Worm (Caenorhabditis elegans) whole organism, L3 larva: ENCODE measurements around the gene F17E9.4.

Source experiments
- ZK546.5 ChIP-seq: sonication (generic microtip); optimal IDR thresholded peaks from 2 replicates; lab custom pipeline; 2017; ENCODE audit warnings: missing biosample characterization, missing genetic modification characterization
- aly-2 ChIP-seq: fragments of 150-350 bp; optimal IDR thresholded peaks from 2 replicates; lab custom pipeline; 2014; ENCODE audit warnings: missing biosample characterization, missing genetic modification characterization
- ama-1 ChIP-seq: fragments of 150-350 bp; optimal IDR thresholded peaks from 2 replicates; lab custom pipeline; 2018
- ceh-16 ChIP-seq: sonication (generic microtip); optimal IDR thresholded peaks from 2 replicates; lab custom pipeline; 2017; ENCODE audit warnings: missing biosample characterization, missing genetic modification characterization
- ceh-82 ChIP-seq: fragments of 150-350 bp; optimal IDR thresholded peaks from 2 replicates; lab custom pipeline; 2014; ENCODE audit warnings: missing biosample characterization, missing genetic modification characterization
- ceh-9 ChIP-seq: sonication (generic microtip); optimal IDR thresholded peaks from 2 replicates; lab custom pipeline; 2018; ENCODE audit warnings: missing biosample characterization, missing genetic modification characterization
- daf-12 ChIP-seq: fragments of 150-350 bp; optimal IDR thresholded peaks from 2 replicates; lab custom pipeline; 2014; ENCODE audit warnings: missing biosample characterization, missing genetic modification reagents, missing genetic modification characterization
- egl-27 ChIP-seq: sonication (generic microtip); optimal IDR thresholded peaks from 4 replicates; lab custom pipeline; 2017; ENCODE audit warnings: missing biosample characterization, missing genetic modification reagents, missing genetic modification characterization
- egl-5 ChIP-seq: fragments of 150-350 bp; optimal IDR thresholded peaks from 2 replicates; lab custom pipeline; 2017; ENCODE audit warnings: missing biosample characterization, missing genetic modification reagents, missing genetic modification characterization, inconsistent platforms
- elt-3 ChIP-seq, 3 experiments: fragments of 150-350 bp in 1 of 3; sonication (generic microtip) in 2 of 3; optimal IDR thresholded peaks; 2 replicates in 2 of 3; 4 replicates in 1 of 3; lab custom pipeline; 2014 to 2017; ENCODE audit warnings: missing biosample characterization in 3 of 3, missing genetic modification characterization in 3 of 3
- eor-1 ChIP-seq, 2 experiments: fragments of 150-350 bp; optimal IDR thresholded peaks; 2 replicates each; lab custom pipeline; 2014 to 2018; ENCODE audit warnings: missing biosample characterization in 2 of 2, missing genetic modification characterization in 2 of 2
- fkh-2 ChIP-seq: fragments of 150-350 bp; optimal IDR thresholded peaks from 2 replicates; lab custom pipeline; 2014; ENCODE audit warnings: missing biosample characterization, missing genetic modification reagents, missing genetic modification characterization
- hmg-11 ChIP-seq: sonication (generic microtip); optimal IDR thresholded peaks from 2 replicates; lab custom pipeline; 2016; ENCODE audit warnings: missing genetic modification characterization, missing compliant biosample characterization
- jun-1 ChIP-seq: fragments of 150-350 bp; optimal IDR thresholded peaks from 2 replicates; lab custom pipeline; 2014; ENCODE audit warnings: missing biosample characterization, missing genetic modification reagents, missing genetic modification characterization
- lin-15B ChIP-seq: fragments of 150-350 bp; optimal IDR thresholded peaks from 2 replicates; lab custom pipeline; 2014; ENCODE audit warnings: missing biosample characterization, missing genetic modification characterization
- lin-39 ChIP-seq: fragments of 150-350 bp; optimal IDR thresholded peaks from 2 replicates; lab custom pipeline; 2018; ENCODE audit warnings: missing biosample characterization, missing genetic modification reagents, missing genetic modification characterization
- lsy-12 ChIP-seq: sonication (generic microtip); optimal IDR thresholded peaks from 2 replicates; lab custom pipeline; 2016; ENCODE audit warnings: mild to moderate bottlenecking, missing genetic modification characterization, missing compliant biosample characterization
- mdl-1 ChIP-seq: fragments of 150-350 bp; optimal IDR thresholded peaks from 2 replicates; lab custom pipeline; 2014; ENCODE audit warnings: missing biosample characterization, missing genetic modification characterization
- mml-1 ChIP-seq: fragments of 150-350 bp; sonication (generic microtip); optimal IDR thresholded peaks from 3 replicates; lab custom pipeline; 2014; ENCODE audit warnings: missing biosample characterization, missing genetic modification characterization
- nfya-1 ChIP-seq: sonication (generic microtip); optimal IDR thresholded peaks from 2 replicates; lab custom pipeline; 2017; ENCODE audit warnings: missing genetic modification characterization, mild to moderate bottlenecking, missing compliant biosample characterization, antibody characterized with exemption, moderate library complexity; ENCODE audit not compliant: insufficient read depth
- nhr-12 ChIP-seq: fragments of 150-350 bp; optimal IDR thresholded peaks from 2 replicates; lab custom pipeline; 2014; ENCODE audit warnings: missing biosample characterization, missing genetic modification characterization
- nhr-23 ChIP-seq: fragments of 150-350 bp; optimal IDR thresholded peaks from 2 replicates; lab custom pipeline; 2014; ENCODE audit warnings: missing biosample characterization, missing genetic modification reagents, missing genetic modification characterization
- nhr-237 ChIP-seq: fragments of 150-350 bp; optimal IDR thresholded peaks from 2 replicates; lab custom pipeline; 2014; ENCODE audit warnings: missing biosample characterization, missing genetic modification characterization
- nhr-67 ChIP-seq: fragments of 150-350 bp; optimal IDR thresholded peaks from 2 replicates; lab custom pipeline; 2014; ENCODE audit warnings: missing biosample characterization, missing genetic modification characterization
- nhr-76 ChIP-seq: fragments of 150-350 bp; sonication (generic microtip); optimal IDR thresholded peaks from 5 replicates; lab custom pipeline; 2014; ENCODE audit warnings: missing biosample characterization, missing genetic modification characterization
- nhr-77 ChIP-seq: fragments of 150-350 bp; optimal IDR thresholded peaks from 2 replicates; lab custom pipeline; 2014; ENCODE audit warnings: missing biosample characterization, missing genetic modification characterization
- pqm-1 ChIP-seq: fragments of 150-350 bp; optimal IDR thresholded peaks from 2 replicates; lab custom pipeline; 2017; ENCODE audit warnings: missing biosample characterization, missing genetic modification characterization, inconsistent platforms
- sea-2 ChIP-seq: fragments of 150-350 bp; sonication (generic microtip); optimal IDR thresholded peaks from 4 replicates; lab custom pipeline; 2014; ENCODE audit warnings: missing biosample characterization, missing genetic modification reagents, missing genetic modification characterization
- skn-1 ChIP-seq: fragments of 150-350 bp; optimal IDR thresholded peaks from 2 replicates; lab custom pipeline; 2014; ENCODE audit warnings: missing biosample characterization, missing genetic modification characterization
- snpc-4 ChIP-seq: fragments of 150-350 bp; optimal IDR thresholded peaks from 2 replicates; lab custom pipeline; 2014; ENCODE audit warnings: missing biosample characterization, missing genetic modification characterization
- tbx-2 ChIP-seq: sonication (generic microtip); optimal IDR thresholded peaks from 2 replicates; lab custom pipeline; 2016; ENCODE audit warnings: mild to moderate bottlenecking, missing genetic modification characterization, missing compliant biosample characterization
- unc-39 ChIP-seq: sonication (generic microtip); optimal IDR thresholded peaks from 4 replicates; lab custom pipeline; 2017; ENCODE audit warnings: missing biosample characterization, missing genetic modification characterization
- unc-62 ChIP-seq: fragments of 150-350 bp; sonication (generic microtip); optimal IDR thresholded peaks from 4 replicates; lab custom pipeline; 2014; ENCODE audit warnings: missing biosample characterization, missing genetic modification reagents, missing genetic modification characterization
- zag-1 ChIP-seq: fragments of 150-350 bp; optimal IDR thresholded peaks from 2 replicates; lab custom pipeline; 2014; ENCODE audit warnings: missing biosample characterization, missing genetic modification characterization
- ztf-11 ChIP-seq: fragments of 150-350 bp; optimal IDR thresholded peaks from 2 replicates; lab custom pipeline; 2014; ENCODE audit warnings: missing biosample characterization, missing genetic modification characterization
- ztf-4 ChIP-seq: fragments of 150-350 bp; optimal IDR thresholded peaks from 2 replicates; lab custom pipeline; 2014; ENCODE audit warnings: missing biosample characterization, missing genetic modification characterization

The F17E9.4 gene

ce11 chrIV:8328913-8329312 is 19.3 kb upstream of the F17E9.4 start, which contains the start of gene F35H10.2:
TSS of gene F35H10.2 (plus strand) at chrIV:8329213.
- TF ChIP-seq nhr-77 (tag; lab: Kevin White, UChicago) (no peak), pqm-1 (tag; lab: Kevin White, UChicago) (no peak), ztf-11 (no peak), unc-39 (no peak), nhr-67 (tag; lab: Kevin White, UChicago) (no peak), ceh-16 (tag; lab: Kevin White, UChicago) (no peak), jun-1 (no peak), ceh-82 (tag; lab: Kevin White, UChicago) (no peak), skn-1 (no peak), mml-1 (no peak), aly-2 (tag; lab: Kevin White, UChicago) (no peak), mdl-1 (tag; lab: Kevin White, UChicago) (no peak), ama-1 (no peak), nhr-12 (tag; lab: Kevin White, UChicago) (no peak), fkh-2 (tag; lab: Kevin White, UChicago) (no peak)

- TF ChIP-seq ceh-82 (tag; lab: Kevin White, UChicago), result no peak
- no peak for TF ChIP-seq tbx-2
- TF ChIP-seq eor-1 (tag; optimal IDR thresholded peaks at IDR 0.05; lab: Kevin White, UChicago), result no peak
- TF ChIP-seq nhr-23, result no peak
- no peak for TF ChIP-seq nfya-1
- no peak for TF ChIP-seq mdl-1 (tag; lab: Kevin White, UChicago)
- TF ChIP-seq ceh-9 (tag; lab: Kevin White, UChicago), result no peak
Measured at ce11 chrIV:8332526-8332925, 15.6 kb upstream of the F17E9.4 start, which contains the start of gene lys-10. TSS of gene lys-10 (plus strand) at chrIV:8332826.

ce11 chrIV:8333034-8333433 is 15.1 kb upstream of the F17E9.4 start:
- no peak for TF ChIP-seq elt-3 (tag; optimal IDR thresholded peaks at IDR 0.05; lab: Kevin White, UChicago)
- TF ChIP-seq ZK546.5 (tag; lab: Kevin White, UChicago), result no peak
- no peak for TF ChIP-seq mdl-1 (tag; lab: Kevin White, UChicago)
- no peak for TF ChIP-seq lsy-12 (tag; lab: Kevin White, UChicago)
- no peak for TF ChIP-seq lin-39
- no peak for TF ChIP-seq unc-39
- TF ChIP-seq sea-2, result no peak
- TF ChIP-seq ceh-82 (tag; lab: Kevin White, UChicago), result no peak
- TF ChIP-seq egl-27, result no peak
- TF ChIP-seq hmg-11, result no peak
- no peak for TF ChIP-seq lin-15B
- TF ChIP-seq nhr-12 (tag; lab: Kevin White, UChicago), result no peak
- TF ChIP-seq ceh-9 (tag; lab: Kevin White, UChicago), result no peak
- TF ChIP-seq skn-1, result no peak
- no peak for TF ChIP-seq daf-12 (tag; lab: Kevin White, UChicago)
- no peak for TF ChIP-seq snpc-4 (tag; lab: Kevin White, UChicago)
- no peak for TF ChIP-seq egl-5 (tag; lab: Kevin White, UChicago)

DNA sequence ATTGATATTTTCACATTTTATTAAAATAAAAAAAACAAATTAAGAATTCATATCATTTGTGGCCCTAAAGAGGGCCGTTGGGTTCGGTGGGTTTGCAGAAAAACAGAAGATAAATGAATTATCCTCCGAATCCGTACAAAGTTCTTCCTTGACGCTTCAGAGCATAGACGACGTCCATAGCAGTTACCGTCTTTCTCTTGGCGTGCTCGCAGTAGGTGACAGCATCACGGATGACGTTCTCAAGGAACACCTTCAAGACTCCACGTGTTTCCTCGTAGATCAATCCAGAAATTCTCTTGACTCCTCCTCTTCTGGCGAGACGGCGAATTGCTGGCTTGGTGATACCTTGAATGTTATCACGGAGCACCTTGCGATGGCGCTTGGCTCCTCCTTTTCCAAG is 14.6 kb upstream of the F17E9.4 start:
- TF ChIP-seq ztf-4 (tag; lab: Kevin White, UChicago) (no peak), lin-39 (no peak), ama-1 (no peak), unc-62 (no peak), elt-3 (tag; optimal IDR thresholded peaks at IDR 0.05; lab: Kevin White, UChicago) (no peak), ceh-16 (tag; lab: Kevin White, UChicago) (no peak), nhr-237 (tag; lab: Kevin White, UChicago) (no peak), zag-1 (tag; lab: Kevin White, UChicago) (no peak), nhr-76 (tag; lab: Kevin White, UChicago) (no peak), nhr-77 (tag; lab: Kevin White, UChicago) (no peak)

DNA sequence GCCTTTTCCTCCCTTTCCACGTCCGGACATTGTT is 14.4 kb upstream of the F17E9.4 start, which contains the start of gene his-31:
Gene his-31 (minus strand): TSS at position 30 of the 34 bp plus-strand sequence.
- TF ChIP-seq ztf-4 (tag; lab: Kevin White, UChicago) (no peak), nhr-237 (tag; lab: Kevin White, UChicago) (no peak), zag-1 (tag; lab: Kevin White, UChicago) (no peak), nfya-1 (no peak), lin-39 (no peak)
